Worm (Caenorhabditis elegans) whole organism, young adult: Measurements from ENCODE around the gene nlp-25.

Source experiments
- B0261.1 ChIP-seq: sonication (generic microtip); optimal IDR thresholded peaks from 2 replicates; lab custom pipeline; 2016; ENCODE audit warnings: mild to moderate bottlenecking, missing genetic modification characterization, moderate library complexity, missing compliant biosample characterization
- F22D6.2 ChIP-seq: sonication (generic microtip); optimal IDR thresholded peaks from 2 replicates; lab custom pipeline; 2016; ENCODE audit warnings: mild to moderate bottlenecking, missing genetic modification characterization, missing compliant biosample characterization
- F23B12.7 ChIP-seq: sonication (generic microtip); optimal IDR thresholded peaks from 2 replicates; lab custom pipeline; 2017; ENCODE audit warnings: missing genetic modification characterization, mild to moderate bottlenecking, missing compliant biosample characterization, antibody characterized with exemption, moderate library complexity; ENCODE audit not compliant: insufficient read depth
- F33H1.4 ChIP-seq: fragments of 200-800 bp; sonication (Bioruptor generic); IDR thresholded peaks from 2 replicates; pipeline ENCODE4 v1.3.6; 2022; ENCODE audit warnings: missing genetic modification reagents, missing genetic modification characterization, missing compliant biosample characterization
- F39B2.1 ChIP-seq: fragments of 200-800 bp; sonication (Bioruptor generic); IDR thresholded peaks from 2 replicates; pipeline ENCODE4 v1.3.6; 2022; ENCODE audit warnings: missing genetic modification reagents, missing genetic modification characterization, missing compliant biosample characterization
- K12H6.12 ChIP-seq: fragments of 200-800 bp; sonication (Bioruptor generic); optimal IDR thresholded peaks from 2 replicates; lab custom pipeline; 2018; ENCODE audit warnings: mild to moderate bottlenecking, missing genetic modification characterization, missing compliant biosample characterization
- T07F8.4 ChIP-seq: sonication (generic microtip); optimal IDR thresholded peaks from 2 replicates; lab custom pipeline; 2016; ENCODE audit warnings: mild to moderate bottlenecking, missing genetic modification characterization, moderate library complexity, missing compliant biosample characterization
- akir-1 ChIP-seq: fragments of 200-800 bp; sonication (Bioruptor generic); optimal IDR thresholded peaks from 2 replicates; lab custom pipeline; 2018; ENCODE audit warnings: mild to moderate bottlenecking, missing genetic modification characterization, moderate library complexity, missing compliant biosample characterization
- ama-1 ChIP-seq, 3 experiments: fragments of 150-350 bp in 1 of 3; sonication (generic microtip) in 2 of 3; optimal IDR thresholded peaks; 2 replicates each; lab custom pipeline; 2014 to 2018; ENCODE audit warnings: missing biosample characterization in 2 of 3, missing genetic modification characterization in 2 of 3, missing genetic modification reagents in 2 of 3
- atf-7 ChIP-seq: sonication (generic microtip); optimal IDR thresholded peaks from 2 replicates; lab custom pipeline; 2017; ENCODE audit warnings: mild to moderate bottlenecking, missing genetic modification characterization, missing compliant biosample characterization
- attf-6 ChIP-seq: fragments of 200-800 bp; sonication (Bioruptor generic); IDR thresholded peaks from 2 replicates; pipeline ENCODE4 v1.3.6; 2022; ENCODE audit warnings: missing genetic modification reagents, missing genetic modification characterization, missing compliant biosample characterization
- bed-2 ChIP-seq: fragments of 200-800 bp; sonication (Bioruptor generic); IDR thresholded peaks from 2 replicates; pipeline ENCODE4 v1.3.6; 2022; ENCODE audit warnings: missing genetic modification reagents, missing genetic modification characterization, missing compliant biosample characterization
- ceh-100 ChIP-seq: fragments of 200-800 bp; sonication (Bioruptor generic); IDR thresholded peaks from 2 replicates; pipeline ENCODE4 v1.3.6; 2022; ENCODE audit warnings: missing genetic modification reagents, missing genetic modification characterization, missing compliant biosample characterization
- ceh-27 ChIP-seq: fragments of 200-800 bp; sonication (Bioruptor generic); optimal IDR thresholded peaks from 2 replicates; lab custom pipeline; 2018; ENCODE audit warnings: mild to moderate bottlenecking, missing genetic modification characterization, moderate library complexity, missing compliant biosample characterization
- ceh-58 ChIP-seq: fragments of 200-800 bp; sonication (Bioruptor generic); IDR thresholded peaks from 2 replicates; pipeline ENCODE4 v1.3.6; 2022; ENCODE audit warnings: missing genetic modification characterization, missing compliant biosample characterization
- ceh-91 ChIP-seq: fragments of 200-800 bp; sonication (Bioruptor generic); IDR thresholded peaks from 2 replicates; pipeline ENCODE4 v1.3.6; 2022; ENCODE audit warnings: missing genetic modification reagents, missing genetic modification characterization, missing compliant biosample characterization
- chd-7 ChIP-seq: sonication (generic microtip); optimal IDR thresholded peaks from 2 replicates; lab custom pipeline; 2016; ENCODE audit warnings: mild to moderate bottlenecking, missing genetic modification characterization, moderate library complexity, missing compliant biosample characterization
- die-1 ChIP-seq: sonication (generic microtip); optimal IDR thresholded peaks from 2 replicates; lab custom pipeline; 2016; ENCODE audit warnings: missing genotype, mild to moderate bottlenecking, missing genetic modification characterization, missing compliant biosample characterization
- dpff-1 ChIP-seq: sonication (generic microtip); optimal IDR thresholded peaks from 2 replicates; lab custom pipeline; 2017; ENCODE audit warnings: mild to moderate bottlenecking, missing genetic modification characterization, missing compliant biosample characterization
- egl-18 ChIP-seq: fragments of 200-800 bp; sonication (Bioruptor generic); IDR thresholded peaks from 2 replicates; pipeline ENCODE4 v1.3.6; 2022; ENCODE audit warnings: missing genetic modification reagents, missing genetic modification characterization, missing compliant biosample characterization
- egrh-3 ChIP-seq: fragments of 200-800 bp; sonication (Bioruptor generic); IDR thresholded peaks from 2 replicates; pipeline ENCODE4 v1.3.6; 2022; ENCODE audit warnings: missing genetic modification reagents, missing genetic modification characterization, missing compliant biosample characterization
- fkh-3 ChIP-seq: sonication (generic microtip); optimal IDR thresholded peaks from 2 replicates; lab custom pipeline; 2016; ENCODE audit warnings: mild to moderate bottlenecking, missing genetic modification characterization, missing compliant biosample characterization
- hlh-12 ChIP-seq: sonication (generic microtip); optimal IDR thresholded peaks from 2 replicates; lab custom pipeline; 2016; ENCODE audit warnings: missing genetic modification characterization, missing compliant biosample characterization
- hlh-26 ChIP-seq: fragments of 200-800 bp; sonication (Bioruptor generic); conservative IDR thresholded peaks from 2 replicates; pipeline ENCODE4 v1.3.6; 2022; ENCODE audit warnings: missing genetic modification reagents, missing genetic modification characterization, missing compliant biosample characterization
- hmg-1.2 ChIP-seq: fragments of 200-800 bp; sonication (Bioruptor generic); IDR thresholded peaks from 2 replicates; pipeline ENCODE4 v1.3.6; 2022; ENCODE audit warnings: missing genetic modification reagents, missing genetic modification characterization, missing compliant biosample characterization
- hmg-20 ChIP-seq: fragments of 200-800 bp; sonication (Bioruptor generic); IDR thresholded peaks from 2 replicates; pipeline ENCODE4 v1.3.6; 2022; ENCODE audit warnings: missing genetic modification reagents, missing genetic modification characterization, missing compliant biosample characterization
- let-526 ChIP-seq: fragments of 200-800 bp; sonication (Bioruptor generic); IDR thresholded peaks from 2 replicates; pipeline ENCODE4 v1.3.6; 2022; ENCODE audit warnings: missing genetic modification reagents, missing genetic modification characterization, missing compliant biosample characterization
- lin-35 ChIP-seq, 3 experiments: fragments of 150-350 bp in 2 of 3; sonication (generic microtip) in 1 of 3; optimal IDR thresholded peaks; 2 replicates each; lab custom pipeline; 2014 to 2018; ENCODE audit warnings: missing biosample characterization in 3 of 3, missing genetic modification characterization in 3 of 3, missing genetic modification reagents in 3 of 3
- lin-40 ChIP-seq: sonication (generic microtip); optimal IDR thresholded peaks from 2 replicates; lab custom pipeline; 2016; ENCODE audit warnings: missing genetic modification characterization, mild to moderate bottlenecking, missing compliant biosample characterization, missing genotype, missing genetic modification reagents
- madf-3 ChIP-seq: fragments of 200-800 bp; sonication (Bioruptor generic); IDR thresholded peaks from 2 replicates; pipeline ENCODE4 v1.3.6; 2022; ENCODE audit warnings: missing genetic modification reagents, missing genetic modification characterization, missing compliant biosample characterization
- madf-6 ChIP-seq: fragments of 200-800 bp; sonication (Bioruptor generic); IDR thresholded peaks from 2 replicates; pipeline ENCODE4 v1.3.6; 2022; ENCODE audit warnings: missing genetic modification reagents, missing genetic modification characterization, missing compliant biosample characterization
- mxl-1 ChIP-seq: sonication (generic microtip); optimal IDR thresholded peaks from 2 replicates; lab custom pipeline; 2016; ENCODE audit warnings: missing genetic modification characterization, missing compliant biosample characterization
- rec-8 ChIP-seq, 2 experiments: sonication (generic microtip); optimal IDR thresholded peaks; 2 replicates each; lab custom pipeline; 2016; ENCODE audit warnings: mild to moderate bottlenecking in 2 of 2, missing genetic modification characterization in 2 of 2, missing genetic modification reagents in 2 of 2, missing genotype in 2 of 2, missing biosample characterization in 1 of 2, missing compliant biosample characterization in 1 of 2, moderate library complexity in 1 of 2
- repo-1 ChIP-seq: sonication (generic microtip); optimal IDR thresholded peaks from 2 replicates; lab custom pipeline; 2017; ENCODE audit warnings: mild to moderate bottlenecking, missing genetic modification characterization, missing compliant biosample characterization
- rpc-1 ChIP-seq, 2 experiments: fragments of 150-350 bp in 1 of 2; sonication (generic microtip) in 1 of 2; optimal IDR thresholded peaks; 2 replicates each; lab custom pipeline; 2014 to 2018; ENCODE audit warnings: missing biosample characterization in 1 of 2, missing genetic modification characterization in 1 of 2, missing genetic modification reagents in 1 of 2, missing genotype in 1 of 2
- sdz-38 ChIP-seq: sonication (generic microtip); optimal IDR thresholded peaks from 2 replicates; lab custom pipeline; 2016; ENCODE audit warnings: missing genotype, missing genetic modification characterization, missing compliant biosample characterization
- sea-2 ChIP-seq: fragments of 200-800 bp; sonication (Bioruptor generic); IDR thresholded peaks from 2 replicates; pipeline ENCODE4 v1.3.6; 2022; ENCODE audit warnings: missing genetic modification characterization, missing compliant biosample characterization
- snpc-3.4 ChIP-seq: sonication (generic microtip); optimal IDR thresholded peaks from 2 replicates; lab custom pipeline; 2017; ENCODE audit warnings: missing genetic modification characterization, mild to moderate bottlenecking, missing compliant biosample characterization, antibody characterized with exemption, moderate library complexity, missing genotype, missing genetic modification reagents
- somi-1 ChIP-seq: fragments of 200-800 bp; sonication (Bioruptor generic); optimal IDR thresholded peaks from 2 replicates; lab custom pipeline; 2018; ENCODE audit warnings: mild to moderate bottlenecking, missing genetic modification characterization, missing compliant biosample characterization
- zim-3 ChIP-seq: sonication (generic microtip); optimal IDR thresholded peaks from 2 replicates; lab custom pipeline; 2017; ENCODE audit warnings: mild to moderate bottlenecking, missing genetic modification characterization, moderate library complexity, missing compliant biosample characterization
- ztf-18 ChIP-seq: sonication (generic microtip); optimal IDR thresholded peaks from 2 replicates; lab custom pipeline; 2016; ENCODE audit warnings: missing genotype, mild to moderate bottlenecking, missing genetic modification characterization, missing compliant biosample characterization
- ztf-22 ChIP-seq: fragments of 200-800 bp; sonication (Bioruptor generic); optimal IDR thresholded peaks from 2 replicates; lab custom pipeline; 2018; ENCODE audit warnings: mild to moderate bottlenecking, missing genetic modification characterization, moderate library complexity, missing compliant biosample characterization

nlp-25 gene

DNA sequence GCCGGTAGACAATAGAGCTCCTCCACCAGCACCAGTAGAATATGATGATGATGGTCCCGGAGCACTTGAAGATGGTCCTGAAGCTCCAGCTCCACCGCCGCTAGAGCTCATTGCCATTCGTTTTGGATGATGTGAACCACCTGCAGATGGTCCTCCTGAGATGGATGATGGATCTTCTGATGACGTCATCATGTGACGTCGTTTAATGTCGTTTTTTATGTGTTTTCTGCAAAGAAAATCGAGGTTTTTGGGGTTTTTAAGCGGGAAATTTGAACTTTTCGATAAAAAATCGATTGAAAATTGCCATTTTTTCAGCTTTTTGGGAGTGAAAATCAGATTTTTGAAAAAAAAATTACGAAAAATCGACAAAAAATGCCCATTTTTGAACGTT, 30.2 kb downstream of the nlp-25 start:
- TF ChIP-seq zim-3 (no peak), egl-18 (GFP tag; lab: Robert Waterston, UW) (no peak), F39B2.1 (peak; percentile 36; the same call in 1 of the 2 replicates)

DNA sequence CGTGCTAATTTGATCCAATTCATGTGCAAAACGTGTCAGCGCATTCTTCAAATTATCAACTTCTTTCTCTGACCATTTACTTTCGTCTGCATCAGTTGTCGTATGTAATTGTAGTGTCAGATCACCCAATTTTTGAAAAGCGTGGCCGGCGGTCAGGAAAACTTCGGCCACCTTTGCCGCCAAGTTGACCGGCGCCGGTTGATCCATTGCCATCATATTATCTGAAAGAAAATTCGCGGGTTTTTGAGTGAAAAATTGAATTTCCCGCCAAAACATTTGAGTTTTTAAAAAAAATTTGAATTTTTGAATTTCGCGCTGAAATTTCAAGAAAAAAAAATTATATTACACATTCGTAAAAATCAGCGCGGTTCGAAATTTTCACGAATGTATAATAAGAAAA, 31.9 kb downstream of the nlp-25 start:
- TF ChIP-seq ama-1 (optimal IDR thresholded peaks at IDR 0.05; lab: Kevin White, UChicago), result no peak
- no peak for TF ChIP-seq ama-1 (GFP tag; optimal IDR thresholded peaks at IDR 0.05; lab: Kevin White, UChicago)
- 0 out of 2 replicates have a peak, but pooled peaks have one; percentile 43 for TF ChIP-seq ceh-58 (GFP tag; lab: Robert Waterston, UW)

DNA sequence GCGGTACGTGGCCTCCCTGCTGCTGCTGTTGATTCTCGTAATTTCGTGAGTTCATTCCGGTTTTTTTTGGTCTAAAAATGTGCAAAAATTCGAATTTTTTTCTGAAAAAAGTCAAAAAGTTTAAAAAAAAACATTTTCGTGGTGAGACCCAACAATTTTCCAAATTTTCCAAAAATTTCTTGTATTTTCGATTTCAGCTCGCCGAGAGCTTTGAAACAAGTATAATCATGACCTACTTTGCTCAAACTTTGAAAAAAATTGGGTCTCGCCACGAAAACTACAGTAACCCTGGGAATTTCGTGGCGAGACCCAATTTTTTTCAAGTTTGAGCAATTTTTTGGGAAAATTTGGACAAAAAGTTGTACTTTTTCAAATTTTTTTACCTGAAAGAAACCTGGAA, 34.8 kb downstream of the nlp-25 start, which contains the start of gene Y43F8C.6:
Y43F8C.6 (minus strand) TSS at position 101 of the 400 bp plus-strand sequence.
- peak; percentile 46 for TF ChIP-seq F33H1.4
- TF ChIP-seq repo-1, result no peak

DNA sequence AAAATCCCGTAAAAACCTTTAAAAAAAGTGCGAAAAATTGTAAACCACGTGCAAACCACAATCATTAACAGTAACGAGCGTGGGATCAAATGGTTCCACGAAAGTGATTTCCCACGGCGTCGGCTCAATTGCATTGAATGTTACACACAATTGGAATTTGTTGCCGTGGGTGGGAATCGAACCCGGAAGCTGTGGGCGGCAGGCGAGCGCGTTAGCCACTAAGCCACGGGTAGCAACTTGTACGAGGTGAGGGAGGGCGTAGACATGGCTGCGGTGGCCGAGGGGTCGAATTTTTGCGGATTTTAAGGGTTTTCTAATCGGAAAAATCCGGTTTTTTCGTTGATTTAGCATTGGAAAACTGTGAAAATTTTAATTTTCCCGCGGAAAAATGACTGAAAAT, 37.0 kb downstream of the nlp-25 start:
- TF ChIP-seq B0261.1 (tag; lab: Kevin White, UChicago) (peak; percentile 98), hmg-20 (GFP tag; lab: Robert Waterston, UW) (peak; percentile 89), lin-40 (tag; lab: Kevin White, UChicago) (peak; percentile 92), ztf-18 (tag; lab: Kevin White, UChicago) (peak; percentile 83), die-1 (peak; percentile 94), attf-6 (GFP tag; lab: Robert Waterston, UW) (peak; percentile 85), akir-1 (no peak), ceh-91 (GFP tag; lab: Robert Waterston, UW) (peak; percentile 65; the same call in 1 of the 2 replicates), egrh-3 (GFP tag; lab: Robert Waterston, UW) (peak; percentile 74), fkh-3 (tag; lab: Kevin White, UChicago) (peak; percentile 75), hlh-12 (no peak), sea-2 (peak; percentile 73), madf-6 (GFP tag; lab: Robert Waterston, UW) (peak; percentile 85), egl-18 (GFP tag; lab: Robert Waterston, UW) (0 out of 2 replicates have a peak, but pooled peaks have one; percentile 58), let-526 (peak; percentile 84), ztf-22 (GFP tag; lab: Kevin White, UChicago) (peak; percentile 72), snpc-3.4 (tag; lab: Kevin White, UChicago) (peak; percentile 94), F23B12.7 (peak; percentile 89), mxl-1 (tag; lab: Kevin White, UChicago) (peak; percentile 86), F33H1.4 (peak; percentile 62), F22D6.2 (tag; lab: Kevin White, UChicago) (peak; percentile 78), rpc-1 (optimal IDR thresholded peaks at IDR 0.05; lab: Kevin White, UChicago) (peak; percentile 90), rpc-1 (tag; optimal IDR thresholded peaks at IDR 0.05; lab: Kevin White, UChicago) (peak; percentile 86), rec-8 (tag; optimal IDR thresholded peaks at IDR 0.05; lab: Kevin White, UChicago) (peak; percentile 91 to 93), dpff-1 (peak; percentile 63), hlh-26 (GFP tag; lab: Robert Waterston, UW) (no peak), ceh-100 (GFP tag; lab: Robert Waterston, UW) (peak; percentile 57; the same call in 1 of the 2 replicates), somi-1 (peak; percentile 70), lin-35 (GFP tag; optimal IDR thresholded peaks at IDR 0.05; lab: Kevin White, UChicago) (peak in 1 of 3 experiments; percentile 74), hmg-1.2 (GFP tag; lab: Robert Waterston, UW) (peak; percentile 82), bed-2 (GFP tag; lab: Robert Waterston, UW) (0 out of 2 replicates have a peak, but pooled peaks have one; percentile 63), atf-7 (tag; lab: Kevin White, UChicago) (peak; percentile 80), chd-7 (peak; percentile 93), sdz-38 (peak; percentile 50), T07F8.4 (tag; lab: Kevin White, UChicago) (peak; percentile 91), ceh-27 (GFP tag; lab: Kevin White, UChicago) (peak; percentile 91), madf-3 (GFP tag; lab: Robert Waterston, UW) (no peak; the same call in 1 of the 2 replicates), K12H6.12 (tag; lab: Kevin White, UChicago) (peak; percentile 77)
